Worm (Caenorhabditis elegans) whole organism, young adult: ENCODE data around the gene C40A11.3.

ENCODE experiments used
- B0336.3 ChIP-seq: fragments of 200-800 bp; sonication (Bioruptor generic); IDR thresholded peaks from 2 replicates; pipeline ENCODE4 v1.3.6; 2022; ENCODE audit warnings: missing genetic modification characterization, missing compliant biosample characterization
- C06A6.2 ChIP-seq: fragments of 200-800 bp; sonication (Bioruptor generic); conservative IDR thresholded peaks from 2 replicates; pipeline ENCODE4 v1.3.6; 2022; ENCODE audit warnings: missing genetic modification characterization, missing compliant biosample characterization
- F10E7.11 ChIP-seq: sonication (generic microtip); optimal IDR thresholded peaks from 2 replicates; lab custom pipeline; 2017; ENCODE audit warnings: mild to moderate bottlenecking, missing genetic modification characterization, moderate library complexity, missing compliant biosample characterization
- F22D6.2 ChIP-seq: sonication (generic microtip); optimal IDR thresholded peaks from 2 replicates; lab custom pipeline; 2016; ENCODE audit warnings: mild to moderate bottlenecking, missing genetic modification characterization, missing compliant biosample characterization
- F49E8.2 ChIP-seq: sonication (generic microtip); optimal IDR thresholded peaks from 3 replicates; lab custom pipeline; 2017; ENCODE audit warnings: missing genetic modification characterization, mild to moderate bottlenecking, missing compliant biosample characterization, antibody characterized with exemption, moderate library complexity; ENCODE audit not compliant: insufficient read depth
- F57C9.4 ChIP-seq: sonication (generic microtip); optimal IDR thresholded peaks from 2 replicates; lab custom pipeline; 2017; ENCODE audit warnings: mild to moderate bottlenecking, missing genetic modification characterization, missing compliant biosample characterization
- K11D2.4 ChIP-seq: fragments of 200-800 bp; sonication (Bioruptor generic); IDR thresholded peaks from 2 replicates; pipeline ENCODE4 v1.3.6; 2022; ENCODE audit warnings: missing genetic modification reagents, missing genetic modification characterization, missing compliant biosample characterization
- T26A5.8 ChIP-seq: sonication (generic microtip); optimal IDR thresholded peaks from 2 replicates; lab custom pipeline; 2016; ENCODE audit warnings: missing genetic modification characterization, missing compliant biosample characterization
- Y56A3A.18 ChIP-seq: fragments of 200-800 bp; sonication (Bioruptor generic); IDR thresholded peaks from 2 replicates; pipeline ENCODE4 v1.3.6; 2022; ENCODE audit warnings: missing genetic modification reagents, missing genetic modification characterization, missing compliant biosample characterization
- Y95B8A.8 ChIP-seq: fragments of 200-800 bp; sonication (Bioruptor generic); IDR thresholded peaks from 2 replicates; pipeline ENCODE4 v1.3.6; 2022; ENCODE audit warnings: missing genetic modification reagents, missing genetic modification characterization, missing compliant biosample characterization
- ZK185.1 ChIP-seq: sonication (generic microtip); optimal IDR thresholded peaks from 2 replicates; lab custom pipeline; 2016; ENCODE audit warnings: mild to moderate bottlenecking, missing genetic modification characterization, missing compliant biosample characterization; ENCODE audit not compliant: poor library complexity, severe bottlenecking
- aptf-2 ChIP-seq: fragments of 200-800 bp; sonication (Bioruptor generic); conservative IDR thresholded peaks from 2 replicates; pipeline ENCODE4 v1.3.6; 2022; ENCODE audit warnings: missing genetic modification reagents, missing genetic modification characterization, missing compliant biosample characterization
- aptf-3 ChIP-seq: fragments of 200-800 bp; sonication (Bioruptor generic); IDR thresholded peaks from 2 replicates; pipeline ENCODE4 v1.3.6; 2022; ENCODE audit warnings: missing genetic modification characterization, missing compliant biosample characterization
- athp-1 ChIP-seq: sonication (generic microtip); optimal IDR thresholded peaks from 2 replicates; lab custom pipeline; 2017; ENCODE audit warnings: mild to moderate bottlenecking, missing genetic modification characterization, missing compliant biosample characterization
- cebp-1 ChIP-seq, 2 experiments: fragments of 200-800 bp in 1 of 2; sonication (Bioruptor generic) in 1 of 2; sonication (generic microtip) in 1 of 2; IDR thresholded peaks in 1 of 2; optimal IDR thresholded peaks in 1 of 2; 2 replicates each; pipeline versions ENCODE4 v1.3.6 to Lab custom; 2017 to 2022; ENCODE audit warnings: missing compliant biosample characterization in 2 of 2, missing genetic modification characterization in 2 of 2, mild to moderate bottlenecking in 1 of 2, missing genetic modification reagents in 1 of 2, moderate library complexity in 1 of 2
- ceh-58 ChIP-seq: fragments of 200-800 bp; sonication (Bioruptor generic); IDR thresholded peaks from 2 replicates; pipeline ENCODE4 v1.3.6; 2022; ENCODE audit warnings: missing genetic modification characterization, missing compliant biosample characterization
- ceh-91 ChIP-seq: fragments of 200-800 bp; sonication (Bioruptor generic); IDR thresholded peaks from 2 replicates; pipeline ENCODE4 v1.3.6; 2022; ENCODE audit warnings: missing genetic modification reagents, missing genetic modification characterization, missing compliant biosample characterization
- chd-7 ChIP-seq: sonication (generic microtip); optimal IDR thresholded peaks from 2 replicates; lab custom pipeline; 2016; ENCODE audit warnings: mild to moderate bottlenecking, missing genetic modification characterization, moderate library complexity, missing compliant biosample characterization
- die-1 ChIP-seq: sonication (generic microtip); optimal IDR thresholded peaks from 2 replicates; lab custom pipeline; 2016; ENCODE audit warnings: missing genotype, mild to moderate bottlenecking, missing genetic modification characterization, missing compliant biosample characterization
- egl-44 ChIP-seq: fragments of 200-800 bp; sonication (Bioruptor generic); IDR thresholded peaks from 2 replicates; pipeline ENCODE4 v1.3.6; 2022; ENCODE audit warnings: missing genetic modification reagents, missing genetic modification characterization, missing compliant biosample characterization
- him-1 ChIP-seq: sonication (generic microtip); optimal IDR thresholded peaks from 2 replicates; lab custom pipeline; 2016; ENCODE audit warnings: missing genotype, missing genetic modification reagents, missing genetic modification characterization, missing compliant biosample characterization
- hsf-1 ChIP-seq: fragments of 200-800 bp; sonication (Bioruptor generic); IDR thresholded peaks from 2 replicates; pipeline ENCODE4 v1.3.6; 2022; ENCODE audit warnings: missing genetic modification reagents, missing genetic modification characterization, missing compliant biosample characterization
- lag-1 ChIP-seq: fragments of 200-800 bp; sonication (Bioruptor generic); IDR thresholded peaks from 2 replicates; pipeline ENCODE4 v1.3.6; 2022; ENCODE audit warnings: missing genetic modification reagents, missing genetic modification characterization, missing compliant biosample characterization
- lin-54 ChIP-seq: fragments of 200-800 bp; sonication (Bioruptor generic); optimal IDR thresholded peaks from 2 replicates; lab custom pipeline; 2018; ENCODE audit warnings: mild to moderate bottlenecking, missing genetic modification characterization, missing compliant biosample characterization
- lsy-27 ChIP-seq: sonication (generic microtip); optimal IDR thresholded peaks from 2 replicates; lab custom pipeline; 2017; ENCODE audit warnings: missing genetic modification characterization, mild to moderate bottlenecking, missing compliant biosample characterization, antibody characterized with exemption, missing genotype, borderline replicate concordance; ENCODE audit not compliant: insufficient read depth
- madf-10 ChIP-seq: sonication (generic microtip); optimal IDR thresholded peaks from 2 replicates; lab custom pipeline; 2016; ENCODE audit warnings: mild to moderate bottlenecking, missing genetic modification characterization, missing compliant biosample characterization
- mel-28 ChIP-seq: sonication (generic microtip); optimal IDR thresholded peaks from 2 replicates; lab custom pipeline; 2016; ENCODE audit warnings: borderline replicate concordance, mild to moderate bottlenecking, missing genetic modification characterization, missing compliant biosample characterization
- rec-8 ChIP-seq, 2 experiments: sonication (generic microtip); optimal IDR thresholded peaks; 2 replicates each; lab custom pipeline; 2016; ENCODE audit warnings: mild to moderate bottlenecking in 2 of 2, missing genetic modification characterization in 2 of 2, missing genetic modification reagents in 2 of 2, missing genotype in 2 of 2, missing biosample characterization in 1 of 2, missing compliant biosample characterization in 1 of 2, moderate library complexity in 1 of 2
- sdz-38 ChIP-seq: sonication (generic microtip); optimal IDR thresholded peaks from 2 replicates; lab custom pipeline; 2016; ENCODE audit warnings: missing genotype, missing genetic modification characterization, missing compliant biosample characterization
- snpc-1.3 ChIP-seq: sonication (generic microtip); optimal IDR thresholded peaks from 2 replicates; lab custom pipeline; 2017; ENCODE audit warnings: missing genetic modification characterization, mild to moderate bottlenecking, missing compliant biosample characterization, antibody characterized with exemption, moderate library complexity, missing genotype, missing genetic modification reagents; ENCODE audit not compliant: insufficient read depth
- somi-1 ChIP-seq: fragments of 200-800 bp; sonication (Bioruptor generic); optimal IDR thresholded peaks from 2 replicates; lab custom pipeline; 2018; ENCODE audit warnings: mild to moderate bottlenecking, missing genetic modification characterization, missing compliant biosample characterization
- tbp1 ChIP-seq: fragments of 200-800 bp; sonication (Bioruptor generic); optimal IDR thresholded peaks from 2 replicates; lab custom pipeline; 2018; ENCODE audit warnings: mild to moderate bottlenecking, missing genetic modification characterization, missing compliant biosample characterization
- tbx-9 ChIP-seq: sonication (generic microtip); optimal IDR thresholded peaks from 2 replicates; lab custom pipeline; 2016; ENCODE audit warnings: borderline replicate concordance, missing genetic modification characterization, inconsistent platforms, missing compliant biosample characterization
- ztf-22 ChIP-seq: fragments of 200-800 bp; sonication (Bioruptor generic); optimal IDR thresholded peaks from 2 replicates; lab custom pipeline; 2018; ENCODE audit warnings: mild to moderate bottlenecking, missing genetic modification characterization, moderate library complexity, missing compliant biosample characterization
- ztf-6 ChIP-seq: fragments of 200-800 bp; sonication (Bioruptor generic); IDR thresholded peaks from 2 replicates; pipeline ENCODE4 v1.3.6; 2022; ENCODE audit warnings: missing genetic modification reagents, missing genetic modification characterization, missing compliant biosample characterization

The C40A11.3 gene

DNA sequence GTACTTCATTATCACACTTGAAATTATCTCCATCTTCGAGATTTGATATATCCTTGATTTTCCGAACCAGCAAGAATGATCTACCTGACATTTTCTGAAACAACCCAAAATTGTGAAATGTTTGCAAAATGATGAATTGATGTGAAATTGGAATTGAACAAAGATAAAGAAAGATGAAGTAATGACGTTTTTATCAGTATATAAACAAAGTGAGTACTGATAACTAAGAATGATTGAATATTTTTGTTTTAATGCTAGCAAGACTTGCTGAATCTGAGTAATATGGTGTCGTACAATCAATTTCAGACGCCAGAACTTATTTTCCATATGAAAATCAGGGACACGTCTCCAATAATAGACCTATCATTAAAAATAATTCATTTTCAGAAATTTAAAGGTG is 18.8 kb upstream of the C40A11.3 start, which contains the start of gene math-37 (continued):
- TF ChIP-seq C06A6.2 (GFP tag; lab: Robert Waterston, UW) (no peak), ztf-22 (GFP tag; lab: Kevin White, UChicago) (no peak), aptf-3 (GFP tag; lab: Robert Waterston, UW) (no peak), lsy-27 (tag; lab: Kevin White, UChicago) (no peak)
- TF ChIP-seq, all 124 proteins: peak for 0

DNA sequence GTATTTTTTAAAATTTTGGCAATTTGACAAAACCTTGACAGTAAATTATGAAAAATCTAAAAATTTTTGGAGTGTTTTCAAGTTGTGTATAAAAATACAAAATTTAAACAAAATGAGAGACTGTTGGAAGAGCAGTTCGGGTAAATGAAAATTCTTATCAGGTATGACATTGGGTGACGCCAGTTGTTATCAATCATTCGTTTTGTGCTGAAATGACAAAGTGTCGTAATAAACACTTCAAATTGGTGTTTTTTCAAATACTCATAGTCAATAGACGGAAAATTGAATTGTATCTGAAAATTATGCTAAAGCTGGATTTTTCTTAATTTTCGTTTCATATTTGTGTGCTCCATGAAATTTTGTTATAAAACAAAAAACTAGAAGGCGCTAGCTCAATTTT is 18.2 kb upstream of the C40A11.3 start:
- no peak for TF ChIP-seq egl-44 (GFP tag; lab: Robert Waterston, UW)
- TF ChIP-seq ceh-91: no peak
- no peak for TF ChIP-seq C06A6.2 (GFP tag; lab: Robert Waterston, UW)
- TF ChIP-seq Y56A3A.18: no peak
- TF ChIP-seq hsf-1: no peak
- TF ChIP-seq rec-8 (tag; optimal IDR thresholded peaks at IDR 0.05; lab: Kevin White, UChicago): no peak
- no peak for TF ChIP-seq ceh-58 (GFP tag; lab: Robert Waterston, UW)
- no peak for TF ChIP-seq F57C9.4 (tag; lab: Kevin White, UChicago)
- TF ChIP-seq Y95B8A.8: no peak
- no peak for TF ChIP-seq lag-1 (GFP tag; lab: Robert Waterston, UW)

DNA sequence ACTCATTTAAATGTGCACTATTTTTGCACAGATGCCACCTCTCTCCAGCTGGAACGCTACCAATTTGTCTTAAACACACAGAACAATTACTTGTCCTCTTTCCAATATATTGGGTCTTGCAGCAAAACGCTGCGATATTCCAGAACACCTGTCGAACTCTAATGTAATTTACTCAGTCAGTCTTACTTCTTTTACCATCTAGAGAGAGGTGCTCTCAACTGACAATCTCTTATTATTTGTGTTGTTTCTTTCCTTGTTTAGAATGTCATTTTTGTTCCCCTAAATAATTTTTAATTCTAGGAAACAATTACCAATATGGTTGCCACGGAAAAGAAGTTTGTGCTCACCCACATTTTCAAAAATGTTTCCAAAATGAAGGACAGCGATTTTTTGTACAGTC is 10.1 kb upstream of the C40A11.3 start, which contains the start of gene sdz-28:
Gene sdz-28, plus strand, starts transcription at position 301 of the 400 bp plus-strand sequence.
- no peak for TF ChIP-seq Y95B8A.8
- no peak for TF ChIP-seq egl-44 (GFP tag; lab: Robert Waterston, UW)
- TF ChIP-seq K11D2.4 (GFP tag; lab: Robert Waterston, UW): no peak
- TF ChIP-seq sdz-38: no peak
- no peak for TF ChIP-seq madf-10 (tag; lab: Kevin White, UChicago)
- no peak for TF ChIP-seq mel-28 (tag; lab: Kevin White, UChicago)
- TF ChIP-seq him-1 (tag; lab: Kevin White, UChicago): no peak
- TF ChIP-seq aptf-3 (GFP tag; lab: Robert Waterston, UW): no peak
- TF ChIP-seq athp-1 (tag; lab: Kevin White, UChicago): no peak

DNA sequence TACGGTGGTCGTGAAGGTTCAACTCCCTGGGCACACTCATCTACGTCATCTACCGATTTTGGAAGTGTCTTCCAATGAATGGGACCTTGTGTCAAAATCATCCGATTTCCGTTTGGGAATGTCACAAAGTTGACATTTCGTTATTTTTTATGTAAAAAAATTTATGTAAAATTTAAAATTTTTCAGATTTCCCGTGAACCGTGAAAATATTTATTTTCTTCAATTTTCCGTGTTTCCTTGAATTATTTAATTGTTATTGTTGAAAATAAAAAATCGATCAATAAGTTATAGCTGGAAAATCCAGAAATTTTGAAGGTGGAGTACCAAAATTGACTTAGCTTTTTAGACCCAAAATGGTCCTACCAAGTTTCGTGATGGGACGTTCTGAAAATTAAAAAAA is 5.3 kb upstream of the C40A11.3 start, which contains the start of gene hpo-7:
Gene hpo-7, minus strand, starts transcription at position 101 of the 400 bp plus-strand sequence.
- no peak for TF ChIP-seq T26A5.8 (tag; lab: Kevin White, UChicago)
- no peak for TF ChIP-seq aptf-2 (GFP tag; lab: Robert Waterston, UW)

DNA sequence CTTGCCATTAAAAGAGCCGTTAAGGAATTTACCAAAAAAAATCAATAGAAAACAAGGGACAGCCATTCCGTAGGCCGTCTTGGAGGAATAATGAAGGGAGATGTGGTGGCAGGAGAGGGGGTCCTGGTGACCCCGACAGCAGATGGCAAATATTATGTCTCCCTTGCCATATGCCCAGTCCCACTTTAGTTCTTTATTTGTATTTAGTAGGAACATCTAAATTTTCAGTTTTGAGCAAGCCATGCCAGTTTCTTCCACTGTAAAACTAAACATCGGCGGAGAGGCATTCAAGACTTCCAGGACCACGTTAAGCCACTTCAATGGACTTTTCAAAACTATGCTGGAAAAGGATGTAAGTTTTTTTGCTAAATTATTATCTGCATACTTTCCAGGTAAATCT is 3.7 kb upstream of the C40A11.3 start, which contains the start of gene C40A11.4:
Gene C40A11.4, plus strand, starts transcription at position 188 of the 400 bp plus-strand sequence.
- no peak for TF ChIP-seq tbx-9 (tag; lab: Kevin White, UChicago)
- no peak for TF ChIP-seq F10E7.11 (tag; lab: Kevin White, UChicago)
- TF ChIP-seq die-1 (tag; lab: Kevin White, UChicago): no peak
- TF ChIP-seq snpc-1.3: no peak
- TF ChIP-seq aptf-3 (GFP tag; lab: Robert Waterston, UW): no peak
- no peak for TF ChIP-seq ztf-6 (GFP tag; lab: Robert Waterston, UW)
- TF ChIP-seq F49E8.2 (tag; lab: Kevin White, UChicago): no peak
- no peak for TF ChIP-seq cebp-1 (GFP tag; IDR thresholded peaks at IDR 0.05; lab: Robert Waterston, UW)
- TF ChIP-seq cebp-1 (tag; optimal IDR thresholded peaks at IDR 0.05; lab: Kevin White, UChicago): no peak
- no peak for TF ChIP-seq T26A5.8 (tag; lab: Kevin White, UChicago)
- no peak for TF ChIP-seq somi-1 (GFP tag; lab: Kevin White, UChicago)
- no peak for TF ChIP-seq ZK185.1 (tag; lab: Kevin White, UChicago)
- no peak for TF ChIP-seq lin-54 (GFP tag; lab: Kevin White, UChicago)
- TF ChIP-seq tbp1 (GFP tag; lab: Kevin White, UChicago): no peak
- no peak for TF ChIP-seq B0336.3 (GFP tag; lab: Robert Waterston, UW)
- TF ChIP-seq F22D6.2 (tag; lab: Kevin White, UChicago): no peak
- no peak for TF ChIP-seq chd-7 (tag; lab: Kevin White, UChicago)
